Worm (Caenorhabditis elegans) whole organism, early embryonic: ENCODE results near the gene nduf-9.
"Not testable (repeated sequence)": the region's sequence is repeated elsewhere in the genome, so short reads cannot be mapped to it uniquely, and the experiment has no call there.

ENCODE experiments used
- B0310.2 ChIP-seq: sonication (generic microtip); optimal IDR thresholded peaks from 2 replicates; lab custom pipeline; 2016; ENCODE audit warnings: mild to moderate bottlenecking, missing genetic modification characterization, missing compliant biosample characterization
- F13C5.2 ChIP-seq: sonication (generic microtip); optimal IDR thresholded peaks from 2 replicates; lab custom pipeline; 2017; ENCODE audit warnings: mild to moderate bottlenecking, missing genetic modification characterization, inconsistent platforms, missing compliant biosample characterization
- aly-1 ChIP-seq: sonication (generic microtip); optimal IDR thresholded peaks from 2 replicates; lab custom pipeline; 2016; ENCODE audit warnings: missing genetic modification characterization, missing compliant biosample characterization
- ama-1 ChIP-seq: fragments of 150-350 bp; optimal IDR thresholded peaks from 2 replicates; lab custom pipeline; 2014
- ceh-13 ChIP-seq: fragments of 200-800 bp; sonication (Bioruptor generic); optimal IDR thresholded peaks from 2 replicates; lab custom pipeline; 2018; ENCODE audit warnings: mild to moderate bottlenecking, missing genetic modification characterization, missing compliant biosample characterization
- ceh-36 ChIP-seq: sonication (generic microtip); optimal IDR thresholded peaks from 2 replicates; lab custom pipeline; 2016; ENCODE audit warnings: missing genetic modification characterization, inconsistent platforms, missing compliant biosample characterization
- ets-7 ChIP-seq: sonication (generic microtip); optimal IDR thresholded peaks from 2 replicates; lab custom pipeline; 2016; ENCODE audit warnings: missing genotype, missing genetic modification characterization, missing compliant biosample characterization
- flt-1 ChIP-seq: fragments of 200-800 bp; sonication (Bioruptor generic); IDR thresholded peaks from 2 replicates; pipeline ENCODE4 v1.3.6; 2022; ENCODE audit warnings: missing genetic modification characterization, missing compliant biosample characterization
- hmbx-1 ChIP-seq: sonication (generic microtip); optimal IDR thresholded peaks from 2 replicates; lab custom pipeline; 2016; ENCODE audit warnings: mild to moderate bottlenecking, missing genetic modification characterization, missing compliant biosample characterization
- hmg-4 ChIP-seq: fragments of 200-800 bp; sonication (Bioruptor generic); optimal IDR thresholded peaks from 2 replicates; lab custom pipeline; 2018; ENCODE audit warnings: mild to moderate bottlenecking, missing genetic modification characterization, missing compliant biosample characterization
- hnd-1 ChIP-seq: sonication (generic microtip); optimal IDR thresholded peaks from 2 replicates; lab custom pipeline; 2016; ENCODE audit warnings: missing genetic modification characterization, missing compliant biosample characterization
- pes-1 ChIP-seq: fragments of 200-800 bp; sonication (Bioruptor generic); IDR thresholded peaks from 2 replicates; pipeline ENCODE4 v1.3.6; 2022; ENCODE audit warnings: missing genetic modification reagents, missing genetic modification characterization, missing compliant biosample characterization
- scrt-1 ChIP-seq: fragments of 200-800 bp; sonication (Bioruptor generic); IDR thresholded peaks from 2 replicates; pipeline ENCODE4 v1.3.6; 2022; ENCODE audit warnings: missing genetic modification characterization, missing compliant biosample characterization
- sea-1 ChIP-seq: fragments of 200-800 bp; sonication (Bioruptor generic); conservative IDR thresholded peaks from 2 replicates; pipeline ENCODE4 v1.3.6; 2022; ENCODE audit warnings: missing genetic modification characterization, missing compliant biosample characterization
- tbx-11 ChIP-seq: fragments of 200-800 bp; sonication (Bioruptor generic); IDR thresholded peaks from 2 replicates; pipeline ENCODE4 v1.3.6; 2022; ENCODE audit warnings: missing genetic modification characterization, missing compliant biosample characterization
- tbx-37 ChIP-seq: fragments of 200-800 bp; sonication (Bioruptor generic); conservative IDR thresholded peaks from 2 replicates; pipeline ENCODE4 v1.3.6; 2022; ENCODE audit warnings: missing genetic modification reagents, missing genetic modification characterization, missing compliant biosample characterization
- tra-4 ChIP-seq: sonication (generic microtip); optimal IDR thresholded peaks from 2 replicates; lab custom pipeline; 2017; ENCODE audit warnings: missing genetic modification characterization, missing compliant biosample characterization

nduf-9 gene

ce11 chrIII:3266602-3267001, 18.2 kb upstream of the nduf-9 start, which contains the start of gene Y53G8AM.7:
TSS of gene Y53G8AM.7 (minus strand) at chrIII:3266702.
- TF ChIP-seq ceh-13 (GFP tag; lab: Kevin White, UChicago) (no peak), hmbx-1 (tag; lab: Kevin White, UChicago) (no peak)

ce11 chrIII:3263696-3264095, 15.3 kb upstream of the nduf-9 start:
- TF ChIP-seq aly-1 (tag; lab: Kevin White, UChicago) (no peak), hmbx-1 (tag; lab: Kevin White, UChicago) (no peak), ceh-13 (GFP tag; lab: Kevin White, UChicago) (no peak), scrt-1 (GFP tag; lab: Robert Waterston, UW) (no peak), tra-4 (tag; lab: Kevin White, UChicago) (no peak), pes-1 (GFP tag; lab: Robert Waterston, UW) (no peak), flt-1 (GFP tag; lab: Robert Waterston, UW) (no peak), F13C5.2 (tag; lab: Kevin White, UChicago) (no peak), tbx-37 (GFP tag; lab: Robert Waterston, UW) (no peak), hmg-4 (no peak), ets-7 (tag; lab: Kevin White, UChicago) (no peak), sea-1 (GFP tag; lab: Robert Waterston, UW) (no peak), ceh-36 (tag; lab: Kevin White, UChicago) (no peak), ama-1 (lab: Kevin White, UChicago) (no peak)

ce11 chrIII:3259691-3260090, 11.3 kb upstream of the nduf-9 start, which contains the start of gene Y53G8AM.6:
TSS of gene Y53G8AM.6 (minus strand) at chrIII:3259791.
- not testable (repeated sequence) for TF ChIP-seq ets-7 (tag; lab: Kevin White, UChicago); ceh-13 (GFP tag; lab: Kevin White, UChicago); ceh-36 (tag; lab: Kevin White, UChicago)

ce11 chrIII:3258306-3258705, 9.9 kb upstream of the nduf-9 start, which contains the start of gene nspg-7.2:
TSS of gene nspg-7.2 (minus strand) at chrIII:3258406.
- TF ChIP-seq B0310.2 (tag; lab: Kevin White, UChicago) (no peak), ets-7 (tag; lab: Kevin White, UChicago) (no peak), aly-1 (tag; lab: Kevin White, UChicago) (no peak), ceh-13 (GFP tag; lab: Kevin White, UChicago) (no peak), flt-1 (GFP tag; lab: Robert Waterston, UW) (no peak), hnd-1 (tag; lab: Kevin White, UChicago) (no peak), sea-1 (GFP tag; lab: Robert Waterston, UW) (no peak), hmg-4 (no peak), pes-1 (GFP tag; lab: Robert Waterston, UW) (no peak), scrt-1 (GFP tag; lab: Robert Waterston, UW) (no peak), tbx-11 (no peak), F13C5.2 (tag; lab: Kevin White, UChicago) (no peak), ceh-36 (tag; lab: Kevin White, UChicago) (no peak), tbx-37 (GFP tag; lab: Robert Waterston, UW) (no peak), tra-4 (tag; lab: Kevin White, UChicago) (no peak), hmbx-1 (tag; lab: Kevin White, UChicago) (no peak), ama-1 (lab: Kevin White, UChicago) (no peak)

ce11 chrIII:3255575-3255974, 7.2 kb upstream of the nduf-9 start, which contains the start of gene Y53G8AM.4:
TSS of gene Y53G8AM.4 (minus strand) at chrIII:3255675.
- no peak for TF ChIP-seq hmg-4
- no peak for TF ChIP-seq tbx-37 (GFP tag; lab: Robert Waterston, UW)
- TF ChIP-seq tra-4 (tag; lab: Kevin White, UChicago), result no peak
- no peak for TF ChIP-seq aly-1 (tag; lab: Kevin White, UChicago)
- TF ChIP-seq tbx-11, result no peak
- TF ChIP-seq hmbx-1 (tag; lab: Kevin White, UChicago), result no peak
- no peak for TF ChIP-seq ama-1 (lab: Kevin White, UChicago)
- no peak for TF ChIP-seq flt-1 (GFP tag; lab: Robert Waterston, UW)
- no peak for TF ChIP-seq sea-1 (GFP tag; lab: Robert Waterston, UW)
- TF ChIP-seq hnd-1 (tag; lab: Kevin White, UChicago), result no peak

ce11 chrIII:3255023-3255422, 6.6 kb upstream of the nduf-9 start:
- TF ChIP-seq hmbx-1 (tag; lab: Kevin White, UChicago) (no peak), ceh-13 (GFP tag; lab: Kevin White, UChicago) (no peak), tbx-37 (GFP tag; lab: Robert Waterston, UW) (no peak), hnd-1 (tag; lab: Kevin White, UChicago) (no peak), tbx-11 (no peak), sea-1 (GFP tag; lab: Robert Waterston, UW) (no peak), tra-4 (tag; lab: Kevin White, UChicago) (no peak), B0310.2 (tag; lab: Kevin White, UChicago) (no peak), scrt-1 (GFP tag; lab: Robert Waterston, UW) (no peak), ama-1 (lab: Kevin White, UChicago) (no peak), aly-1 (tag; lab: Kevin White, UChicago) (no peak), ceh-36 (tag; lab: Kevin White, UChicago) (no peak), hmg-4 (no peak), ets-7 (tag; lab: Kevin White, UChicago) (no peak), pes-1 (GFP tag; lab: Robert Waterston, UW) (no peak), flt-1 (GFP tag; lab: Robert Waterston, UW) (no peak), F13C5.2 (tag; lab: Kevin White, UChicago) (no peak)

- no peak for TF ChIP-seq hmbx-1 (tag; lab: Kevin White, UChicago)
- TF ChIP-seq tra-4 (tag; lab: Kevin White, UChicago), result no peak
- no peak for TF ChIP-seq tbx-37 (GFP tag; lab: Robert Waterston, UW)
- TF ChIP-seq hmg-4, result no peak
- no peak for TF ChIP-seq ceh-13 (GFP tag; lab: Kevin White, UChicago)
- no peak for TF ChIP-seq aly-1 (tag; lab: Kevin White, UChicago)
- TF ChIP-seq hnd-1 (tag; lab: Kevin White, UChicago), result no peak
- TF ChIP-seq F13C5.2 (tag; lab: Kevin White, UChicago), result no peak
- TF ChIP-seq tbx-11, result no peak
- TF ChIP-seq ets-7 (tag; lab: Kevin White, UChicago), result no peak
Measured at ce11 chrIII:3253736-3254135, 5.4 kb upstream of the nduf-9 start.
